Worm (Caenorhabditis elegans): ENCODE data around the gene ndx-9.
A peak's percentile ranks its signal among the peaks of the same experiment; 100 is the strongest.

ndx-9 gene

ce11 chrIV:11025941-11026340, 14.1 kb upstream of the ndx-9 start (continued):
- peak; percentile 79 for TF ChIP-seq rcor-1 (GFP tag; IDR thresholded peaks at IDR 0.05)
- peak; percentile 96; the same call in 1 of the 2 replicates for TF ChIP-seq ceh-58 (GFP tag; IDR thresholded peaks at IDR 0.05)
- TF ChIP-seq Y95B8A.8 (GFP tag; IDR thresholded peaks at IDR 0.05), result no peak; the same call in 1 of the 2 replicates
- peak; percentile 76 for TF ChIP-seq somi-1 (GFP tag; optimal IDR thresholded peaks at IDR 0.05)
- peak; percentile 93 for TF ChIP-seq athp-1 (tag; optimal IDR thresholded peaks at IDR 0.05)
- TF ChIP-seq ztf-22 (GFP tag; optimal IDR thresholded peaks at IDR 0.05), result peak; percentile 68
- TF ChIP-seq hmg-20 (GFP tag; IDR thresholded peaks at IDR 0.05), result peak; percentile 73
- TF ChIP-seq fkh-3 (tag; optimal IDR thresholded peaks at IDR 0.05), result peak; percentile 96
- TF ChIP-seq unc-130 (GFP tag; optimal IDR thresholded peaks at IDR 0.05), result peak; percentile 84
- peak; percentile 99 for TF ChIP-seq lin-26 (GFP tag; IDR thresholded peaks at IDR 0.05)
- peak; percentile 82 for TF ChIP-seq him-1 (tag; optimal IDR thresholded peaks at IDR 0.05)
- no peak for TF ChIP-seq lin-35 (GFP tag; optimal IDR thresholded peaks at IDR 0.05)
- peak; percentile 81 for TF ChIP-seq hlh-12 (tag; optimal IDR thresholded peaks at IDR 0.05)
- peak; percentile 88 for TF ChIP-seq F49E8.2 (tag; optimal IDR thresholded peaks at IDR 0.05; ENCODE audit: insufficient read depth)
- TF ChIP-seq lin-40 (tag; optimal IDR thresholded peaks at IDR 0.05), result no peak
- peak; percentile 56; the same call in 1 of the 2 replicates for TF ChIP-seq bed-1 (GFP tag; IDR thresholded peaks at IDR 0.05)
- peak; percentile 97 for TF ChIP-seq nhr-90 (tag; optimal IDR thresholded peaks at IDR 0.05)
- TF ChIP-seq hlh-26 (GFP tag; conservative IDR thresholded peaks at IDR 0.05), result peak; percentile 75; the same call in 1 of the 2 replicates
- peak; percentile 79; the same call in 1 of the 2 replicates for TF ChIP-seq sea-2 (GFP tag; IDR thresholded peaks at IDR 0.05)
- no peak for TF ChIP-seq dpl-1 (GFP tag; optimal IDR thresholded peaks at IDR 0.05)
- peak; percentile 55 for TF ChIP-seq ama-1 (optimal IDR thresholded peaks at IDR 0.05)
- TF ChIP-seq ama-1 (GFP tag; optimal IDR thresholded peaks at IDR 0.05), result peak; percentile 41 to 76
- TF ChIP-seq B0261.1 (tag; optimal IDR thresholded peaks at IDR 0.05), result peak; percentile 89
- peak; percentile 34 for TF ChIP-seq K12H6.12 (tag; optimal IDR thresholded peaks at IDR 0.05)
- peak; percentile 70 for TF ChIP-seq tlf-1 (GFP tag; optimal IDR thresholded peaks at IDR 0.05)
- peak; percentile 47 for TF ChIP-seq ceh-91 (GFP tag; IDR thresholded peaks at IDR 0.05)
- TF ChIP-seq F55B11.4 (tag; optimal IDR thresholded peaks at IDR 0.05; ENCODE audit: borderline replicate concordance, insufficient read depth), result no peak
- peak; percentile 74 for TF ChIP-seq hmg-1.2 (GFP tag; IDR thresholded peaks at IDR 0.05)
- TF ChIP-seq ztf-26 (tag; optimal IDR thresholded peaks at IDR 0.05), result peak; percentile 63
- peak; percentile 98 for TF ChIP-seq tbp1 (GFP tag; optimal IDR thresholded peaks at IDR 0.05)
- TF ChIP-seq mes-4 (tag; optimal IDR thresholded peaks at IDR 0.05), result peak; percentile 92
- peak; percentile 87 for TF ChIP-seq nfyb-1 (GFP tag; IDR thresholded peaks at IDR 0.05)
- TF ChIP-seq snpc-3.4 (tag; optimal IDR thresholded peaks at IDR 0.05), result peak; percentile 86
- peak; percentile 77 for TF ChIP-seq attf-6 (GFP tag; IDR thresholded peaks at IDR 0.05)
- no peak for TF ChIP-seq nhr-120 (GFP tag; IDR thresholded peaks at IDR 0.05)
- TF ChIP-seq K11D2.4 (GFP tag; IDR thresholded peaks at IDR 0.05), result 0 out of 2 replicates have a peak, but pooled peaks have one; percentile 51
- peak; percentile 64 for TF ChIP-seq snpc-1.3 (tag; optimal IDR thresholded peaks at IDR 0.05; ENCODE audit: insufficient read depth)
- peak; percentile 82 for TF ChIP-seq F10E7.11 (tag; optimal IDR thresholded peaks at IDR 0.05)
- peak; percentile 85; the same call in 1 of the 2 replicates for TF ChIP-seq aptf-3 (GFP tag; IDR thresholded peaks at IDR 0.05)
- peak; percentile 97 for TF ChIP-seq sptf-2 (GFP tag; optimal IDR thresholded peaks at IDR 0.05)
- peak; percentile 53 for TF ChIP-seq egrh-3 (GFP tag; IDR thresholded peaks at IDR 0.05)
- TF ChIP-seq C06A6.2 (GFP tag; conservative IDR thresholded peaks at IDR 0.05), result peak; percentile 63; the same call in 1 of the 2 replicates
- 0 out of 2 replicates have a peak, but pooled peaks have one; percentile 43 for TF ChIP-seq Y56A3A.18 (GFP tag; IDR thresholded peaks at IDR 0.05)
- peak; percentile 71 for TF ChIP-seq mcd-1 (GFP tag; IDR thresholded peaks at IDR 0.05)
- TF ChIP-seq D2030.7 (GFP tag; IDR thresholded peaks at IDR 0.05), result peak; percentile 96
- TF ChIP-seq F33H1.4 (GFP tag; IDR thresholded peaks at IDR 0.05), result peak; percentile 60
- TF ChIP-seq cebp-1 (GFP tag; IDR thresholded peaks at IDR 0.05), result peak; percentile 56; the same call in 1 of the 2 replicates
- TF ChIP-seq cebp-1 (tag; optimal IDR thresholded peaks at IDR 0.05), result peak; percentile 81
- TF ChIP-seq ztf-25 (GFP tag; IDR thresholded peaks at IDR 0.05), result peak; percentile 96
